Fruit fly (Drosophila melanogaster): ENCODE measurements around the gene pyx.

pyx gene

dm6 chr3L:223019-223902 lies at the start of gene pyx, which contains the start of gene CG33229:
Gene pyx (minus strand): TSS chr3L:223069.
Gene CG33229 (plus strand): TSS chr3L:223852.
- TF ChIP-seq CTCF (optimal IDR thresholded peaks at IDR 0.05) (no peak), CG8478 (optimal IDR thresholded peaks at IDR 0.05) (no peak)

- no peak for TF ChIP-seq CTCF (optimal IDR thresholded peaks at IDR 0.05)
- no peak for TF ChIP-seq CG8478 (optimal IDR thresholded peaks at IDR 0.05)
Observed at dm6 chr3L:271501-272249, 48.8 kb upstream of the pyx start.

- TF ChIP-seq CTCF (optimal IDR thresholded peaks at IDR 0.05) (no peak), CG8478 (optimal IDR thresholded peaks at IDR 0.05) (no peak)
Observed at dm6 chr3L:270760-271500, 48.1 kb upstream of the pyx start, which contains the start of gene miple2. Gene miple2 (plus strand): TSS chr3L:271200.

- TF ChIP-seq CG8478 (optimal IDR thresholded peaks at IDR 0.05), result no peak
- no peak for TF ChIP-seq CTCF (optimal IDR thresholded peaks at IDR 0.05)
Observed at dm6 chr3L:267618-268017, 44.7 kb upstream of the pyx start.

- no peak for TF ChIP-seq CTCF (optimal IDR thresholded peaks at IDR 0.05)
- TF ChIP-seq CG8478 (optimal IDR thresholded peaks at IDR 0.05), result no peak
Observed at dm6 chr3L:267083-267482, 44.2 kb upstream of the pyx start, which contains the start of gene miple1. Gene miple1 (plus strand): TSS chr3L:267299.

- TF ChIP-seq CTCF (optimal IDR thresholded peaks at IDR 0.05) (no peak), CG8478 (optimal IDR thresholded peaks at IDR 0.05) (no peak)
Observed at dm6 chr3L:265808-266207, 42.9 kb upstream of the pyx start, which contains the start of gene CG34263. Gene CG34263 (minus strand): TSS chr3L:265908.

dm6 chr3L:264378-265151 lies 41.7 kb upstream of the pyx start, which contains the start of the genes Tudor-SN and mRpL17:
Gene Tudor-SN (minus strand): TSS chr3L:264380.
Gene mRpL17 (plus strand): TSS chr3L:264779.
- TF ChIP-seq CG8478 (optimal IDR thresholded peaks at IDR 0.05) (no peak), CTCF (optimal IDR thresholded peaks at IDR 0.05) (peak in 1 of 2 experiments; percentile 5)

- no peak for TF ChIP-seq CG8478 (optimal IDR thresholded peaks at IDR 0.05)
- no peak for TF ChIP-seq CTCF (optimal IDR thresholded peaks at IDR 0.05)
Observed at dm6 chr3L:263500-264377, 40.9 kb upstream of the pyx start.

dm6 chr3L:262724-263177 lies 39.9 kb upstream of the pyx start:
- TF ChIP-seq CTCF (optimal IDR thresholded peaks at IDR 0.05), result no peak

- TF ChIP-seq CG8478 (optimal IDR thresholded peaks at IDR 0.05), result no peak
- peak in 1 of 2 experiments; percentile 57 for TF ChIP-seq CTCF (optimal IDR thresholded peaks at IDR 0.05)
Observed at dm6 chr3L:257618-258475, 35.0 kb upstream of the pyx start, which contains the start of the genes DIP2 and wac. Gene DIP2 (minus strand): TSS chr3L:257954. Gene wac (plus strand): TSS chr3L:258176.

- TF ChIP-seq CG8478 (optimal IDR thresholded peaks at IDR 0.05), result no peak
- TF ChIP-seq CTCF (optimal IDR thresholded peaks at IDR 0.05), result peak in 1 of 2 experiments; percentile 18
Observed at dm6 chr3L:248226-248758, 25.4 kb upstream of the pyx start.

All from S2 (cell line).